Worm (Caenorhabditis elegans) whole organism, late embryonic: Measurements from ENCODE around the gene nas-28.
"Not testable (repeated sequence)": the region's sequence is repeated elsewhere in the genome, so short reads cannot be mapped to it uniquely, and the experiment has no call there.

Source experiments
- ahr-1 ChIP-seq: sonication (generic microtip); optimal IDR thresholded peaks from 2 replicates; lab custom pipeline; 2016; ENCODE audit warnings: missing genetic modification characterization, missing compliant biosample characterization
- ceh-18 ChIP-seq: sonication (generic microtip); optimal IDR thresholded peaks from 2 replicates; lab custom pipeline; 2016; ENCODE audit warnings: missing genetic modification characterization, missing compliant biosample characterization
- ceh-45 ChIP-seq: fragments of 200-800 bp; sonication (Bioruptor generic); IDR thresholded peaks from 2 replicates; pipeline ENCODE4 v1.3.6; 2022; ENCODE audit warnings: missing genetic modification reagents, missing genetic modification characterization, missing compliant biosample characterization
- fax-1 ChIP-seq: sonication (generic microtip); optimal IDR thresholded peaks from 2 replicates; lab custom pipeline; 2016; ENCODE audit warnings: missing genotype, missing genetic modification characterization, missing compliant biosample characterization
- nhr-11 ChIP-seq: fragments of 150-350 bp; optimal IDR thresholded peaks from 2 replicates; lab custom pipeline; 2014; ENCODE audit warnings: missing biosample characterization, missing genetic modification characterization
- nhr-232 ChIP-seq: sonication (generic microtip); optimal IDR thresholded peaks from 2 replicates; lab custom pipeline; 2016; ENCODE audit warnings: missing genetic modification characterization, missing compliant biosample characterization

DNA sequence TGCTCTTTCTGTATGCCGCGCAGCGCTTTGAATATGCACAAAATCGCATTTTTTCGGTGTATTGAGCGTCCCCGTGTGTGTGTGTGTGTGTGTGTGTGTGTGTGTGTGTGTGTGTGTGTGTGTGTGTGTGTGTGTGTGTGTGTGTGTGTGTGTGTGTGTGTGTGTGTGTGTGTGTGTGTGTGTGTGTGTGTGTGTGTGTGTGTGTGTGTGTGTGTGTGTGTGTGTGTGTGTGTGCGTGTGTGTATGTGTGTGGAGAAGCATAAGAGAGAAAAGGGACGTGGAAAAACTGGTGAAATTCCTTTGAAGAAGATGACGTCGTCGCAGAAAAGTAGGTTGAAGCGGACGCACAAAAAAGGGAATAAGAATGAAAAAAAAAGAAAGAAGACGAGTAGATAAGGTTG, 49.6 kb downstream of the nas-28 start:
- not testable (repeated sequence) for TF ChIP-seq nhr-11 (tag; lab: Kevin White, UChicago); fax-1 (tag; lab: Kevin White, UChicago); nhr-232 (tag; lab: Kevin White, UChicago); ahr-1 (tag; lab: Kevin White, UChicago); ceh-45
- peak; percentile 39 for TF ChIP-seq ceh-18 (tag; lab: Kevin White, UChicago)
